Fruit fly (Drosophila melanogaster) S2 (cell line): ENCODE results near the gene rdgB.

Experiments used
- CG8478 ChIP-seq: fragments of >200 bp; optimal IDR thresholded peaks from 2 replicates; lab custom pipeline; 2018
- CTCF ChIP-seq, 2 experiments: fragments of >200 bp; optimal IDR thresholded peaks; 2 replicates each; lab custom pipeline; 2018

- no peak for TF ChIP-seq CG8478
- TF ChIP-seq CTCF (optimal IDR thresholded peaks at IDR 0.05; lab: Kevin White, UChicago), result no peak
Observed at dm6 chrX:13753101-13753758, 9.3 kb upstream of the rdgB start.
